Fruit fly (Drosophila melanogaster) whole organism, embryonic: ENCODE data around the gene CG17264.

Experiments
- Aef1 ChIP-seq: fragments of 200-800 bp; sonication (Bioruptor generic); IDR thresholded peaks from 3 replicates; pipeline ENCODE4 v1.3.6; 2022; ENCODE audit warnings: missing biosample characterization, missing genetic modification characterization
- Antp ChIP-seq: fragments of 200-800 bp; sonication (Bioruptor generic); optimal IDR thresholded peaks from 3 replicates; lab custom pipeline; 2016; ENCODE audit warnings: missing biosample characterization, missing genetic modification characterization
- Awh ChIP-seq: fragments of 200-800 bp; sonication (Bioruptor generic); IDR thresholded peaks from 2 replicates; pipeline ENCODE4, ENCODE4 v1.3.6; 2022; ENCODE audit warnings: missing biosample characterization, missing genetic modification characterization
- CG11093 ChIP-seq: fragments of 200-800 bp; sonication (Bioruptor generic); IDR thresholded peaks from 3 replicates; pipeline ENCODE4 v1.3.6; 2022; ENCODE audit warnings: missing biosample characterization, missing genetic modification characterization
- CG11723 ChIP-seq: fragments of 200-800 bp; sonication (Bioruptor generic); optimal IDR thresholded peaks from 2 replicates; lab custom pipeline; 2017; ENCODE audit warnings: missing biosample characterization, mild to moderate bottlenecking, missing genetic modification characterization
- CG12155 ChIP-seq: fragments of 200-800 bp; sonication (Bioruptor generic); optimal IDR thresholded peaks from 3 replicates; lab custom pipeline; 2016; ENCODE audit warnings: missing biosample characterization, missing genetic modification characterization
- CG12219 ChIP-seq: fragments of 200-800 bp; sonication (Bioruptor generic); optimal IDR thresholded peaks from 3 replicates; lab custom pipeline; 2018; ENCODE audit warnings: missing biosample characterization, mild to moderate bottlenecking, missing genetic modification characterization
- CG12659 ChIP-seq: fragments of 200-800 bp; sonication (Bioruptor generic); optimal IDR thresholded peaks from 3 replicates; lab custom pipeline; 2017; ENCODE audit warnings: mild to moderate bottlenecking, missing biosample characterization, missing genetic modification reagents, missing genetic modification characterization
- CG12942 ChIP-seq: fragments of 200-800 bp; sonication (Bioruptor generic); optimal IDR thresholded peaks from 3 replicates; lab custom pipeline; 2016; ENCODE audit warnings: missing biosample characterization, missing genetic modification characterization
- CG13624 ChIP-seq: fragments of 200-800 bp; sonication (Bioruptor generic); optimal IDR thresholded peaks from 2 replicates; lab custom pipeline; 2016; ENCODE audit warnings: missing biosample characterization, missing genetic modification characterization
- CG15073 ChIP-seq: fragments of 200-800 bp; sonication (Bioruptor generic); optimal IDR thresholded peaks from 2 replicates; lab custom pipeline; 2016; ENCODE audit warnings: missing biosample characterization, missing genetic modification characterization
- CG1603 ChIP-seq: fragments of 200-800 bp; sonication (Bioruptor generic); optimal IDR thresholded peaks from 2 replicates; lab custom pipeline; 2019; ENCODE audit warnings: missing biosample characterization, mild to moderate bottlenecking, missing genetic modification characterization, moderate library complexity
- CG16779 ChIP-seq: fragments of 200-800 bp; sonication (Bioruptor generic); IDR thresholded peaks from 2 replicates; pipeline ENCODE4 v1.3.6; 2022; ENCODE audit warnings: missing biosample characterization, missing genetic modification characterization
- CG17612 ChIP-seq: fragments of 200-800 bp; sonication (Bioruptor generic); IDR thresholded peaks from 2 replicates; pipeline ENCODE4 v1.3.6; 2022; ENCODE audit warnings: missing biosample characterization, missing genetic modification characterization
- CG18262 ChIP-seq: fragments of 200-800 bp; optimal IDR thresholded peaks from 3 replicates; lab custom pipeline; 2019; ENCODE audit warnings: missing biosample characterization, mild to moderate bottlenecking, missing genetic modification characterization, moderate library complexity
- CG2678 ChIP-seq: fragments of 200-800 bp; sonication (Bioruptor generic); optimal IDR thresholded peaks from 3 replicates; lab custom pipeline; 2019; ENCODE audit warnings: missing biosample characterization, mild to moderate bottlenecking, missing genetic modification characterization, moderate library complexity
- CG2889 ChIP-seq: fragments of 200-800 bp; sonication (Bioruptor generic); IDR thresholded peaks from 3 replicates; pipeline ENCODE4 v1.3.6; 2022; ENCODE audit warnings: missing biosample characterization, missing genetic modification characterization
- CG34224 ChIP-seq: fragments of 200-800 bp; sonication (Bioruptor generic); IDR thresholded peaks from 3 replicates; pipeline ENCODE4 v1.3.6; 2022; ENCODE audit warnings: missing biosample characterization, missing genetic modification characterization; ENCODE audit not compliant: partially characterized antibody
- CG4282 ChIP-seq: fragments of 200-800 bp; sonication (Bioruptor generic); optimal IDR thresholded peaks from 2 replicates; lab custom pipeline; 2016; ENCODE audit warnings: missing biosample characterization, missing genetic modification characterization
- Dll ChIP-seq: fragments of 200-800 bp; sonication (Bioruptor generic); IDR thresholded peaks from 4 replicates; pipeline ENCODE4 v1.3.6; 2022; ENCODE audit warnings: missing biosample characterization, missing genetic modification characterization; ENCODE audit not compliant: partially characterized antibody
- Dp ChIP-seq: fragments of 200-800 bp; sonication (Bioruptor generic); optimal IDR thresholded peaks from 2 replicates; lab custom pipeline; 2018; ENCODE audit warnings: missing biosample characterization, mild to moderate bottlenecking, missing genetic modification characterization, moderate library complexity
- E2f2 ChIP-seq: fragments of 200-800 bp; sonication (Bioruptor generic); IDR thresholded peaks from 2 replicates; pipeline ENCODE4 v1.3.6; 2022; ENCODE audit warnings: missing biosample characterization, missing genetic modification characterization
- Gsc ChIP-seq: fragments of 200-800 bp; sonication (Bioruptor generic); IDR thresholded peaks from 2 replicates; pipeline ENCODE4 v1.3.6; 2022; ENCODE audit warnings: missing biosample characterization, missing genetic modification characterization
- Mes4 ChIP-seq: fragments of 200-800 bp; sonication (Bioruptor generic); optimal IDR thresholded peaks from 2 replicates; lab custom pipeline; 2016; ENCODE audit warnings: missing biosample characterization, missing genetic modification characterization
- Opbp ChIP-seq: fragments of 200-800 bp; sonication (Bioruptor generic); IDR thresholded peaks from 3 replicates; pipeline ENCODE4 v1.3.6; 2022; ENCODE audit warnings: missing biosample characterization, missing genetic modification characterization; ENCODE audit not compliant: partially characterized antibody
- Sin3A ChIP-seq: fragments of >200 bp; optimal IDR thresholded peaks from 2 replicates; lab custom pipeline; 2018
- Sry-δ ChIP-seq: fragments of 200-800 bp; sonication (Bioruptor generic); optimal IDR thresholded peaks from 2 replicates; lab custom pipeline; 2016; ENCODE audit warnings: missing biosample characterization, missing genetic modification characterization
- TFAM ChIP-seq: fragments of 200-800 bp; sonication (Bioruptor generic); optimal IDR thresholded peaks from 2 replicates; lab custom pipeline; 2017; ENCODE audit warnings: missing biosample characterization, missing genetic modification characterization, inconsistent platforms
- Trl ChIP-seq, 3 experiments: fragments of >200 bp in 2 of 3; fragments of 200-800 bp in 1 of 3; sonication (Bioruptor generic) in 1 of 3; optimal IDR thresholded peaks; 2 replicates in 1 of 3; 3 replicates in 2 of 3; lab custom pipeline; 2016 to 2017; ENCODE audit warnings: missing biosample characterization in 1 of 3, missing genetic modification characterization in 1 of 3
- Xrp1 ChIP-seq: fragments of 200-800 bp; sonication (Bioruptor generic); IDR thresholded peaks from 2 replicates; pipeline ENCODE4 v1.3.6; 2022; ENCODE audit warnings: missing biosample characterization, missing genetic modification characterization
- dmrt11E ChIP-seq: fragments of 200-800 bp; sonication (Bioruptor generic); optimal IDR thresholded peaks from 3 replicates; lab custom pipeline; 2018; ENCODE audit warnings: missing biosample characterization, mild to moderate bottlenecking, missing genetic modification characterization, moderate library complexity
- dmrt99B ChIP-seq: fragments of 200-800 bp; sonication (Bioruptor generic); optimal IDR thresholded peaks from 2 replicates; lab custom pipeline; 2018; ENCODE audit warnings: missing biosample characterization, mild to moderate bottlenecking, missing genetic modification characterization, moderate library complexity
- fd96Cb ChIP-seq: fragments of 200-800 bp; sonication (Bioruptor generic); optimal IDR thresholded peaks from 2 replicates; lab custom pipeline; 2018; ENCODE audit warnings: missing biosample characterization, mild to moderate bottlenecking, missing genetic modification characterization, moderate library complexity
- ftz-f1 ChIP-seq: fragments of 200-800 bp; sonication (Bioruptor generic); optimal IDR thresholded peaks from 2 replicates; lab custom pipeline; 2016; ENCODE audit warnings: missing biosample characterization, missing genetic modification characterization
- gce ChIP-seq: fragments of 200-800 bp; sonication (Bioruptor generic); IDR thresholded peaks from 3 replicates; pipeline ENCODE4 v1.3.6; 2022; ENCODE audit warnings: missing biosample characterization, missing genetic modification characterization
- gem ChIP-seq: fragments of 200-800 bp; sonication (Bioruptor generic); optimal IDR thresholded peaks from 2 replicates; lab custom pipeline; 2019; ENCODE audit warnings: missing biosample characterization, mild to moderate bottlenecking, missing genetic modification characterization, moderate library complexity
- gt ChIP-seq: fragments of 200-800 bp; sonication (Bioruptor generic); IDR thresholded peaks from 2 replicates; pipeline ENCODE4 v1.3.6; 2022; ENCODE audit warnings: missing biosample characterization, missing genetic modification characterization
- ken ChIP-seq: fragments of 200-800 bp; sonication (Bioruptor generic); IDR thresholded peaks from 3 replicates; pipeline ENCODE4 v1.3.6; 2022; ENCODE audit warnings: missing biosample characterization, missing genetic modification characterization
- klu ChIP-seq: fragments of 200-800 bp; sonication (Bioruptor generic); IDR thresholded peaks from 2 replicates; pipeline ENCODE4 v1.3.6; 2022; ENCODE audit warnings: missing biosample characterization, missing genetic modification characterization
- nom ChIP-seq: fragments of 200-800 bp; sonication (Bioruptor generic); optimal IDR thresholded peaks from 2 replicates; lab custom pipeline; 2017; ENCODE audit warnings: missing biosample characterization, missing genetic modification characterization, mild to moderate bottlenecking, moderate library complexity, missing genetic modification reagents
- peb ChIP-seq: fragments of 200-800 bp; sonication (Bioruptor generic); IDR thresholded peaks from 2 replicates; pipeline ENCODE4 v1.3.6; 2022; ENCODE audit warnings: missing biosample characterization, missing genetic modification characterization
- pfk ChIP-seq: fragments of 200-800 bp; sonication (Bioruptor generic); optimal IDR thresholded peaks from 2 replicates; lab custom pipeline; 2018; ENCODE audit warnings: missing biosample characterization, mild to moderate bottlenecking, missing genetic modification characterization, moderate library complexity
- pum ChIP-seq: fragments of 200-800 bp; sonication (Bioruptor generic); optimal IDR thresholded peaks from 2 replicates; lab custom pipeline; 2016; ENCODE audit warnings: missing biosample characterization, missing genetic modification characterization
- slbo ChIP-seq: fragments of 200-800 bp; sonication (Bioruptor generic); IDR thresholded peaks from 2 replicates; pipeline ENCODE4 v1.3.6; 2022; ENCODE audit warnings: missing biosample characterization, missing genetic modification characterization
- ssp ChIP-seq: fragments of 200-800 bp; sonication (Bioruptor generic); IDR thresholded peaks from 2 replicates; pipeline ENCODE4 v1.3.6; 2022; ENCODE audit warnings: missing biosample characterization, missing genetic modification characterization
- tgo ChIP-seq: fragments of 200-800 bp; sonication (Bioruptor generic); IDR thresholded peaks from 3 replicates; pipeline ENCODE4 v1.3.6; 2022; ENCODE audit warnings: missing biosample characterization, missing genetic modification characterization
- toy ChIP-seq: fragments of 200-800 bp; sonication (Bioruptor generic); IDR thresholded peaks from 2 replicates; pipeline ENCODE4 v1.3.6; 2022; ENCODE audit warnings: missing biosample characterization, missing genetic modification characterization
- twi ChIP-seq: fragments of 200-800 bp; optimal IDR thresholded peaks from 2 replicates; lab custom pipeline; 2019; ENCODE audit warnings: missing biosample characterization, mild to moderate bottlenecking, missing genetic modification characterization, moderate library complexity
- unc-4 ChIP-seq: fragments of 200-800 bp; sonication (Bioruptor generic); IDR thresholded peaks from 2 replicates; pipeline ENCODE4 v1.3.6; 2022; ENCODE audit warnings: missing biosample characterization, missing genetic modification characterization; ENCODE audit not compliant: partially characterized antibody
- wdn ChIP-seq: fragments of 200-800 bp; sonication (Bioruptor generic); IDR thresholded peaks from 2 replicates; pipeline ENCODE4 v1.3.6; 2022; ENCODE audit warnings: missing biosample characterization, missing genetic modification characterization

CG17264 gene

DNA sequence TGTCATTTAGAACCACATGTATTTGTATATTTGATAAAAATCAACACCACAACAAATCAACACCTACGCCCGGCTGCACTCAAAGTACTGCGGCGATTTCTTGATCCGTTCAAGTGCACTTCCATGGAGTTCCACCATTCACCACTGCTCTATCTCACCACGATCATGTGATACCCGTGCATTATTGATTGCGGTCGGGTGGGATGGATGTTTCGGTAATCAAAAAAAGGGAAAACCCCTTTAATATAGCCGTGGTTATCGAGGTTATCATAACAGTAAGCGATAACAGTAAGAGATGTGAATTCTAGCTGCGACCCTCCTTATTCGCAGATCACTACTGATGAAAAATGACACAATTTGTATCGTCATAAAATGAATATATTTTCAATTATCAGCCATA, at the start of gene CG17264, which contains the start of gene CG17224 (continued):
- peak; percentile 86 for TF ChIP-seq pfk (GFP tag; lab: Kevin White, UChicago)
- no peak for TF ChIP-seq TFAM (GFP tag; lab: Kevin White, UChicago)
- TF ChIP-seq Gsc (GFP tag; lab: Robert Waterston, UW): no peak
- TF ChIP-seq CG1603 (tag; lab: Kevin White, UChicago): no peak
- TF ChIP-seq, all 482 proteins: peak for 7

DNA sequence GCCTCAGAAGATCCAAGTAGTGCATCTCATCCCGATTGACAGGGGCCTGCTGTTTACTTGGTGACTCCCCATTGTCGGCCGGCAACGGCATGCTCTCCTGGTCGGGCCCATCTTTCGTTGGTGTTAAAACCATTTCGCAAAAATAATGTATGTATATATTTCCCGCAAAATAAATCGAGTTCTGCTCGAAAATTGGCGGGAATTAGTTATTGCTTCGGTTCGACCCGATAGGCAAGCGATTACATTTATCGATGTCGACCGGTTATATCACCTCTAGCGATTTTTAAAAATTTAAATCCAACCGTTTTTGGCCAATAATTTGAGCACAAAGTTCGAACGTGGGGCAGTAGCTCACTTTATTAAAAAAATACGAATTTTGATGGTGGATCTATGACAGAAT, 48.9 kb upstream of the CG17264 start, which contains the start of gene Ts:
Ts (minus strand) TSS at position 201 of the 400 bp plus-strand sequence.
- TF ChIP-seq klu: no peak
- TF ChIP-seq toy (GFP tag; lab: Robert Waterston, UW): no peak
- peak; percentile 88; the same call in 2 of the 3 replicates for TF ChIP-seq Opbp (GFP tag; lab: Robert Waterston, UW)
- TF ChIP-seq CG12942 (GFP tag; lab: Kevin White, UChicago): no peak
- TF ChIP-seq CG2889 (GFP tag; lab: Robert Waterston, UW): no peak
- TF ChIP-seq E2f2 (GFP tag; lab: Robert Waterston, UW): peak; percentile 92
- no peak for TF ChIP-seq wdn
- no peak for TF ChIP-seq tgo (GFP tag; lab: Robert Waterston, UW)
- TF ChIP-seq CG2678 (tag; lab: Kevin White, UChicago): no peak
- peak; percentile 91 for TF ChIP-seq Dp (GFP tag; lab: Kevin White, UChicago)
- TF ChIP-seq nom (GFP tag; lab: Kevin White, UChicago): no peak
- no peak for TF ChIP-seq CG17612
- no peak for TF ChIP-seq slbo (GFP tag; lab: Robert Waterston, UW)
- no peak for TF ChIP-seq CG11723
- TF ChIP-seq Dll (GFP tag; lab: Robert Waterston, UW): peak; percentile 76
- TF ChIP-seq twi (tag; lab: Kevin White, UChicago): no peak
- no peak for TF ChIP-seq CG12155 (GFP tag; lab: Kevin White, UChicago)
- TF ChIP-seq CG15073 (GFP tag; lab: Kevin White, UChicago): no peak
- no peak for TF ChIP-seq CG11093 (GFP tag; lab: Robert Waterston, UW)
- TF ChIP-seq Sry-δ (GFP tag; lab: Kevin White, UChicago): peak; percentile 86
- TF ChIP-seq ftz-f1 (GFP tag; lab: Kevin White, UChicago): no peak
- TF ChIP-seq pum (GFP tag; lab: Kevin White, UChicago): no peak
- no peak for TF ChIP-seq CG13624
- no peak for TF ChIP-seq ken (GFP tag; lab: Robert Waterston, UW)
- TF ChIP-seq Sin3A (lab: Kevin White, UChicago): no peak
- TF ChIP-seq dmrt99B (tag; lab: Kevin White, UChicago): no peak
- peak; percentile 86 for TF ChIP-seq CG34224 (GFP tag; lab: Robert Waterston, UW)
- no peak for TF ChIP-seq Xrp1 (GFP tag; lab: Robert Waterston, UW)
- no peak for TF ChIP-seq fd96Cb
- no peak for TF ChIP-seq Awh (GFP tag; lab: Robert Waterston, UW)
- no peak for TF ChIP-seq Trl (optimal IDR thresholded peaks at IDR 0.05; lab: Kevin White, UChicago)
- TF ChIP-seq Trl (GFP tag; optimal IDR thresholded peaks at IDR 0.05; lab: Kevin White, UChicago): no peak
- TF ChIP-seq ssp (GFP tag; lab: Robert Waterston, UW): no peak
- peak; percentile 55 for TF ChIP-seq CG1603 (tag; lab: Kevin White, UChicago)
- no peak for TF ChIP-seq dmrt11E (tag; lab: Kevin White, UChicago)
- no peak for TF ChIP-seq peb (GFP tag; lab: Robert Waterston, UW)
- no peak for TF ChIP-seq CG4282 (GFP tag; lab: Kevin White, UChicago)
- TF ChIP-seq gce: no peak
- TF ChIP-seq CG12219: no peak
- TF ChIP-seq CG12659 (GFP tag; lab: Kevin White, UChicago): no peak
- TF ChIP-seq gem (tag; lab: Kevin White, UChicago): no peak
- no peak for TF ChIP-seq gt (GFP tag; lab: Robert Waterston, UW)
- TF ChIP-seq unc-4: peak; percentile 65
- no peak for TF ChIP-seq Antp
- TF ChIP-seq Mes4: no peak
- TF ChIP-seq CG16779 (GFP tag; lab: Robert Waterston, UW): no peak
- TF ChIP-seq Aef1 (GFP tag; lab: Robert Waterston, UW): no peak
- no peak for TF ChIP-seq CG18262
